Worm (Caenorhabditis elegans) whole organism, L2 larva: Measurements from ENCODE around the gene F26F12.4.

ENCODE experiments used
- C34F6.9 ChIP-seq: fragments of 150-350 bp; optimal IDR thresholded peaks from 2 replicates; lab custom pipeline; 2014; ENCODE audit warnings: missing biosample characterization, missing genetic modification characterization
- F13H6.1 ChIP-seq: sonication (generic microtip); optimal IDR thresholded peaks from 2 replicates; lab custom pipeline; 2016; ENCODE audit warnings: missing genetic modification characterization, missing compliant biosample characterization
- Y55F3AM.14 ChIP-seq: fragments of 200-800 bp; sonication (Bioruptor generic); optimal IDR thresholded peaks from 2 replicates; lab custom pipeline; 2018; ENCODE audit warnings: mild to moderate bottlenecking, missing genetic modification characterization, missing compliant biosample characterization
- aly-2 ChIP-seq: fragments of 150-350 bp; optimal IDR thresholded peaks from 2 replicates; lab custom pipeline; 2014; ENCODE audit warnings: missing biosample characterization, missing genetic modification characterization
- ama-1 ChIP-seq: fragments of 150-350 bp; optimal IDR thresholded peaks from 2 replicates; lab custom pipeline; 2018; ENCODE audit warnings: inconsistent platforms
- blmp-1 ChIP-seq: sonication (generic microtip); optimal IDR thresholded peaks from 2 replicates; lab custom pipeline; 2017; ENCODE audit warnings: missing genetic modification characterization, mild to moderate bottlenecking, missing compliant biosample characterization, antibody characterized with exemption, moderate library complexity; ENCODE audit not compliant: insufficient read depth
- ceh-16 ChIP-seq: fragments of 150-350 bp; optimal IDR thresholded peaks from 2 replicates; lab custom pipeline; 2014; ENCODE audit warnings: missing biosample characterization, missing genetic modification characterization
- ceh-82 ChIP-seq: fragments of 150-350 bp; optimal IDR thresholded peaks from 2 replicates; lab custom pipeline; 2014; ENCODE audit warnings: missing biosample characterization, missing genetic modification characterization
- crh-2 ChIP-seq: sonication (generic microtip); optimal IDR thresholded peaks from 2 replicates; lab custom pipeline; 2017; ENCODE audit warnings: missing biosample characterization, missing genetic modification characterization
- egl-27 ChIP-seq: sonication (generic microtip); optimal IDR thresholded peaks from 3 replicates; lab custom pipeline; 2017; ENCODE audit warnings: missing biosample characterization, missing genetic modification reagents, missing genetic modification characterization
- elt-1 ChIP-seq: fragments of 150-350 bp; optimal IDR thresholded peaks from 2 replicates; lab custom pipeline; 2014; ENCODE audit warnings: missing biosample characterization, missing genetic modification characterization
- elt-3 ChIP-seq: sonication (generic microtip); optimal IDR thresholded peaks from 2 replicates; lab custom pipeline; 2017; ENCODE audit warnings: missing biosample characterization, missing genetic modification characterization
- fos-1 ChIP-seq: fragments of 150-350 bp; optimal IDR thresholded peaks from 2 replicates; lab custom pipeline; 2014; ENCODE audit warnings: missing biosample characterization, missing genetic modification characterization
- gmeb-1 ChIP-seq: fragments of 150-350 bp; optimal IDR thresholded peaks from 2 replicates; lab custom pipeline; 2014; ENCODE audit warnings: missing biosample characterization, missing genetic modification characterization
- lin-11 ChIP-seq: fragments of 150-350 bp; sonication (generic microtip); optimal IDR thresholded peaks from 2 replicates; lab custom pipeline; 2014; ENCODE audit warnings: missing biosample characterization, missing genetic modification characterization, inconsistent platforms, mixed read lengths
- lsy-2 ChIP-seq, 2 experiments: fragments of 150-350 bp in 1 of 2; sonication (generic microtip) in 1 of 2; optimal IDR thresholded peaks; 2 replicates each; lab custom pipeline; 2014 to 2017; ENCODE audit warnings: missing biosample characterization in 2 of 2, missing genetic modification characterization in 2 of 2
- mab-5 ChIP-seq: fragments of 150-350 bp; optimal IDR thresholded peaks from 2 replicates; lab custom pipeline; 2014; ENCODE audit warnings: missing biosample characterization, missing genetic modification characterization
- mdl-1 ChIP-seq, 2 experiments: fragments of 150-350 bp in 1 of 2; sonication (generic microtip) in 1 of 2; optimal IDR thresholded peaks; 2 replicates each; lab custom pipeline; 2017; ENCODE audit warnings: missing biosample characterization in 2 of 2, missing genetic modification characterization in 2 of 2
- nhr-10 ChIP-seq: sonication (generic microtip); optimal IDR thresholded peaks from 2 replicates; lab custom pipeline; 2017; ENCODE audit warnings: missing biosample characterization, missing genetic modification characterization
- nhr-129 ChIP-seq: fragments of 150-350 bp; optimal IDR thresholded peaks from 2 replicates; lab custom pipeline; 2014; ENCODE audit warnings: missing biosample characterization, missing genetic modification characterization
- nhr-21 ChIP-seq: fragments of 150-350 bp; optimal IDR thresholded peaks from 2 replicates; lab custom pipeline; 2014; ENCODE audit warnings: missing biosample characterization, missing genetic modification characterization
- nhr-23 ChIP-seq: fragments of 150-350 bp; optimal IDR thresholded peaks from 2 replicates; lab custom pipeline; 2014; ENCODE audit warnings: missing biosample characterization, missing genetic modification reagents, missing genetic modification characterization
- nhr-25 ChIP-seq: fragments of 150-350 bp; sonication (generic microtip); optimal IDR thresholded peaks from 3 replicates; lab custom pipeline; 2014; ENCODE audit warnings: missing biosample characterization, missing genetic modification characterization
- nhr-6 ChIP-seq: fragments of 150-350 bp; optimal IDR thresholded peaks from 2 replicates; lab custom pipeline; 2014; ENCODE audit warnings: missing biosample characterization, missing genetic modification characterization
- nhr-77 ChIP-seq: fragments of 150-350 bp; optimal IDR thresholded peaks from 2 replicates; lab custom pipeline; 2014; ENCODE audit warnings: missing biosample characterization, missing genetic modification characterization
- sem-4 ChIP-seq: fragments of 150-350 bp; optimal IDR thresholded peaks from 2 replicates; lab custom pipeline; 2014; ENCODE audit warnings: missing biosample characterization, missing genetic modification reagents, missing genetic modification characterization
- sma-3 ChIP-seq: sonication (generic microtip); optimal IDR thresholded peaks from 2 replicates; lab custom pipeline; 2016; ENCODE audit warnings: missing genetic modification reagents, missing genetic modification characterization, missing compliant biosample characterization
- sma-9 ChIP-seq, 2 experiments: fragments of 150-350 bp in 1 of 2; sonication (generic microtip) in 1 of 2; optimal IDR thresholded peaks; 2 replicates each; lab custom pipeline; 2014 to 2016; ENCODE audit warnings: missing genetic modification characterization in 2 of 2, mild to moderate bottlenecking in 1 of 2, missing biosample characterization in 1 of 2, missing compliant biosample characterization in 1 of 2, missing genetic modification reagents in 1 of 2, moderate library complexity in 1 of 2
- snpc-4 ChIP-seq: fragments of 150-350 bp; optimal IDR thresholded peaks from 2 replicates; lab custom pipeline; 2014; ENCODE audit warnings: missing biosample characterization, missing genetic modification characterization
- unc-39 ChIP-seq: fragments of 150-350 bp; optimal IDR thresholded peaks from 2 replicates; lab custom pipeline; 2014; ENCODE audit warnings: missing biosample characterization, missing genetic modification characterization
- unc-62 ChIP-seq: fragments of 150-350 bp; optimal IDR thresholded peaks from 2 replicates; lab custom pipeline; 2014; ENCODE audit warnings: missing biosample characterization, missing genetic modification reagents, missing genetic modification characterization
- zag-1 ChIP-seq: fragments of 150-350 bp; optimal IDR thresholded peaks from 2 replicates; lab custom pipeline; 2014; ENCODE audit warnings: missing biosample characterization, missing genetic modification characterization
- ztf-4 ChIP-seq: fragments of 150-350 bp; optimal IDR thresholded peaks from 2 replicates; lab custom pipeline; 2014; ENCODE audit warnings: missing biosample characterization, missing genetic modification characterization

The F26F12.4 gene

ce11 chrV:5845669-5846189, 23.4 kb downstream of the F26F12.4 start, which contains the start of gene F26F12.3 (continued):
- TF ChIP-seq nhr-23 (tag; lab: Kevin White, UChicago): no peak
- no peak for TF ChIP-seq snpc-4 (tag; lab: Kevin White, UChicago)
- TF ChIP-seq ceh-16: no peak
- TF ChIP-seq aly-2 (tag; lab: Kevin White, UChicago): no peak
- TF ChIP-seq elt-3 (tag; lab: Kevin White, UChicago): no peak
- no peak for TF ChIP-seq nhr-77
- peak; percentile 11 for TF ChIP-seq egl-27
- TF ChIP-seq, all 48 proteins: peak for 21

- TF ChIP-seq nhr-25 (tag; lab: Kevin White, UChicago): peak; percentile 24
- no peak for TF ChIP-seq ceh-16
- no peak for TF ChIP-seq snpc-4 (tag; lab: Kevin White, UChicago)
Observed at ce11 chrV:5845162-5845561, 24.0 kb downstream of the F26F12.4 start.

- TF ChIP-seq egl-27 (peak; percentile 37), lsy-2 (tag; optimal IDR thresholded peaks at IDR 0.05; lab: Kevin White, UChicago) (peak in 1 of 2 experiments; percentile 73), nhr-77 (no peak), sma-9 (GFP tag; optimal IDR thresholded peaks at IDR 0.05; lab: Kevin White, UChicago) (peak; percentile 96), sma-9 (tag; optimal IDR thresholded peaks at IDR 0.05; lab: Kevin White, UChicago) (no peak), nhr-129 (tag; lab: Kevin White, UChicago) (peak; percentile 89), C34F6.9 (tag; lab: Kevin White, UChicago) (peak; percentile 87), sma-3 (GFP tag; lab: Kevin White, UChicago) (peak; percentile 84), nhr-25 (tag; lab: Kevin White, UChicago) (peak; percentile 96), fos-1 (tag; lab: Kevin White, UChicago) (peak; percentile 30), nhr-6 (tag; lab: Kevin White, UChicago) (peak; percentile 35), nhr-21 (tag; lab: Kevin White, UChicago) (peak; percentile 69), lin-11 (tag; lab: Kevin White, UChicago) (peak; percentile 60), sem-4 (tag; lab: Kevin White, UChicago) (peak; percentile 78), ztf-4 (peak; percentile 79), zag-1 (tag; lab: Kevin White, UChicago) (no peak), ama-1 (peak; percentile 90), mdl-1 (tag; optimal IDR thresholded peaks at IDR 0.05; lab: Kevin White, UChicago) (peak; percentile 61 to 68), Y55F3AM.14 (peak; percentile 68), gmeb-1 (tag; lab: Kevin White, UChicago) (peak; percentile 66), blmp-1 (peak; percentile 95), unc-62 (GFP tag; lab: Kevin White, UChicago) (no peak), ceh-16 (peak; percentile 62), F13H6.1 (tag; lab: Kevin White, UChicago) (peak; percentile 89), crh-2 (peak; percentile 77), aly-2 (tag; lab: Kevin White, UChicago) (no peak), elt-3 (tag; lab: Kevin White, UChicago) (no peak)
Observed at ce11 chrV:5844349-5844760, 24.8 kb downstream of the F26F12.4 start.

- TF ChIP-seq ceh-82 (tag; lab: Kevin White, UChicago) (no peak), lsy-2 (tag; optimal IDR thresholded peaks at IDR 0.05; lab: Kevin White, UChicago) (peak in 1 of 2 experiments; percentile 59), unc-39 (tag; lab: Kevin White, UChicago) (no peak), mab-5 (peak; percentile 17), nhr-77 (no peak), nhr-25 (tag; lab: Kevin White, UChicago) (no peak), elt-1 (tag; lab: Kevin White, UChicago) (no peak), sem-4 (tag; lab: Kevin White, UChicago) (no peak), lin-11 (tag; lab: Kevin White, UChicago) (peak; percentile 48), sma-3 (GFP tag; lab: Kevin White, UChicago) (peak; percentile 32), ama-1 (peak; percentile 85), gmeb-1 (tag; lab: Kevin White, UChicago) (peak; percentile 68), Y55F3AM.14 (no peak), C34F6.9 (tag; lab: Kevin White, UChicago) (peak; percentile 60), egl-27 (no peak), crh-2 (peak; percentile 73), nhr-23 (tag; lab: Kevin White, UChicago) (no peak), sma-9 (GFP tag; optimal IDR thresholded peaks at IDR 0.05; lab: Kevin White, UChicago) (peak; percentile 73), sma-9 (tag; optimal IDR thresholded peaks at IDR 0.05; lab: Kevin White, UChicago) (no peak), unc-62 (GFP tag; lab: Kevin White, UChicago) (no peak), nhr-10 (no peak), mdl-1 (tag; optimal IDR thresholded peaks at IDR 0.05; lab: Kevin White, UChicago) (peak in 1 of 2 experiments; percentile 31), fos-1 (tag; lab: Kevin White, UChicago) (peak; percentile 22), nhr-129 (tag; lab: Kevin White, UChicago) (peak; percentile 90)
Observed at ce11 chrV:5843415-5844337, 25.5 kb downstream of the F26F12.4 start.
